Fruit fly (Drosophila melanogaster) whole organism, embryonic: Measurements from ENCODE around the gene mRpS2.
A peak's percentile ranks its signal among the peaks of the same experiment; 100 is the strongest.

Experiments
- Atf-2 ChIP-seq: fragments of 200-800 bp; sonication (Bioruptor generic); optimal IDR thresholded peaks from 2 replicates; lab custom pipeline; 2016; ENCODE audit warnings: missing biosample characterization, missing genetic modification characterization
- Bteb2 ChIP-seq: fragments of 200-800 bp; sonication (Bioruptor generic); optimal IDR thresholded peaks from 2 replicates; lab custom pipeline; 2016; ENCODE audit warnings: missing biosample characterization, missing genetic modification characterization
- CG11723 ChIP-seq: fragments of 200-800 bp; sonication (Bioruptor generic); optimal IDR thresholded peaks from 2 replicates; lab custom pipeline; 2017; ENCODE audit warnings: missing biosample characterization, mild to moderate bottlenecking, missing genetic modification characterization
- CG12155 ChIP-seq: fragments of 200-800 bp; sonication (Bioruptor generic); optimal IDR thresholded peaks from 3 replicates; lab custom pipeline; 2016; ENCODE audit warnings: missing biosample characterization, missing genetic modification characterization
- CG12769 ChIP-seq: fragments of 200-800 bp; sonication (Bioruptor generic); optimal IDR thresholded peaks from 2 replicates; lab custom pipeline; 2019; ENCODE audit warnings: missing biosample characterization, mild to moderate bottlenecking, missing genetic modification characterization, moderate library complexity
- CG15269 ChIP-seq: fragments of 200-800 bp; sonication (Bioruptor generic); optimal IDR thresholded peaks from 2 replicates; lab custom pipeline; 2018; ENCODE audit warnings: missing biosample characterization, mild to moderate bottlenecking, missing genetic modification characterization, moderate library complexity
- CG17912 ChIP-seq: fragments of 200-800 bp; sonication (Bioruptor generic); optimal IDR thresholded peaks from 2 replicates; lab custom pipeline; 2018; ENCODE audit warnings: missing biosample characterization, mild to moderate bottlenecking, missing genetic modification characterization
- CG1792 ChIP-seq: fragments of 200-800 bp; sonication (Bioruptor generic); optimal IDR thresholded peaks from 2 replicates; lab custom pipeline; 2016; ENCODE audit warnings: missing biosample characterization, missing genetic modification characterization
- CG1832 ChIP-seq: fragments of 200-800 bp; sonication (Bioruptor generic); optimal IDR thresholded peaks from 2 replicates; lab custom pipeline; 2017; ENCODE audit warnings: missing biosample characterization, mild to moderate bottlenecking, missing genetic modification characterization, inconsistent platforms
- CG2116 ChIP-seq: fragments of 200-800 bp; sonication (Bioruptor generic); optimal IDR thresholded peaks from 3 replicates; lab custom pipeline; 2018; ENCODE audit warnings: missing biosample characterization, mild to moderate bottlenecking, missing genetic modification characterization
- CG32772 ChIP-seq: fragments of 200-800 bp; sonication (Bioruptor generic); IDR thresholded peaks from 2 replicates; pipeline ENCODE4 v1.3.6; 2022; ENCODE audit warnings: missing biosample characterization, missing genetic modification characterization
- CG3726 ChIP-seq: fragments of 200-800 bp; sonication (Bioruptor generic); IDR thresholded peaks from 3 replicates; pipeline ENCODE4, ENCODE4 v1.3.6; 2022; ENCODE audit warnings: missing biosample characterization, missing genetic modification characterization
- CG6272 ChIP-seq: fragments of 200-800 bp; sonication (Bioruptor generic); IDR thresholded peaks from 2 replicates; pipeline ENCODE4 v1.3.6; 2022; ENCODE audit warnings: missing biosample characterization, missing genetic modification characterization
- CG6689 ChIP-seq: fragments of 200-800 bp; sonication (Bioruptor generic); IDR thresholded peaks from 2 replicates; pipeline ENCODE4 v1.3.6; 2022; ENCODE audit warnings: missing biosample characterization, missing genetic modification characterization
- CG6791 ChIP-seq: fragments of 200-800 bp; sonication (Bioruptor generic); IDR thresholded peaks from 3 replicates; pipeline ENCODE4 v1.3.6; 2022; ENCODE audit warnings: missing biosample characterization, missing genetic modification characterization; ENCODE audit not compliant: partially characterized antibody
- CG7987 ChIP-seq: fragments of 200-800 bp; sonication (Bioruptor generic); optimal IDR thresholded peaks from 2 replicates; lab custom pipeline; 2018; ENCODE audit warnings: missing biosample characterization, mild to moderate bottlenecking, missing genetic modification characterization, moderate library complexity
- CG8388 ChIP-seq: fragments of 200-800 bp; sonication (Bioruptor generic); optimal IDR thresholded peaks from 2 replicates; lab custom pipeline; 2019; ENCODE audit warnings: missing biosample characterization, mild to moderate bottlenecking, missing genetic modification characterization, moderate library complexity
- CG8944 ChIP-seq: fragments of 200-800 bp; sonication (Bioruptor generic); optimal IDR thresholded peaks from 3 replicates; lab custom pipeline; 2016; ENCODE audit warnings: missing biosample characterization, missing genetic modification characterization
- CG9609 ChIP-seq: fragments of 200-800 bp; sonication (Bioruptor generic); optimal IDR thresholded peaks from 3 replicates; lab custom pipeline; 2016; ENCODE audit warnings: missing biosample characterization, missing genetic modification characterization
- CG9797 ChIP-seq: fragments of 200-800 bp; sonication (Bioruptor generic); optimal IDR thresholded peaks from 3 replicates; lab custom pipeline; 2018; ENCODE audit warnings: missing biosample characterization, mild to moderate bottlenecking, missing genetic modification characterization
- D19B ChIP-seq: fragments of 200-800 bp; sonication (Bioruptor generic); optimal IDR thresholded peaks from 2 replicates; lab custom pipeline; 2017; ENCODE audit warnings: missing biosample characterization, mild to moderate bottlenecking, missing genetic modification characterization
- Deaf1 ChIP-seq: fragments of 200-800 bp; optimal IDR thresholded peaks from 3 replicates; lab custom pipeline; 2019; ENCODE audit warnings: missing biosample characterization, mild to moderate bottlenecking, missing genetic modification characterization, moderate library complexity
- Doc2 ChIP-seq: fragments of 200-800 bp; sonication (Bioruptor generic); IDR thresholded peaks from 2 replicates; pipeline ENCODE4 v1.3.6; 2022; ENCODE audit warnings: missing biosample characterization, missing genetic modification characterization
- Doc3 ChIP-seq: fragments of 200-800 bp; sonication (Bioruptor generic); IDR thresholded peaks from 3 replicates; pipeline ENCODE4 v1.3.6; 2022; ENCODE audit warnings: missing biosample characterization, missing genetic modification characterization; ENCODE audit not compliant: partially characterized antibody
- Dp ChIP-seq: fragments of 200-800 bp; sonication (Bioruptor generic); optimal IDR thresholded peaks from 2 replicates; lab custom pipeline; 2018; ENCODE audit warnings: missing biosample characterization, mild to moderate bottlenecking, missing genetic modification characterization, moderate library complexity
- NC2α ChIP-seq: fragments of 200-800 bp; sonication (Bioruptor generic); optimal IDR thresholded peaks from 2 replicates; lab custom pipeline; 2016; ENCODE audit warnings: missing biosample characterization, missing genetic modification characterization
- Nf-YA ChIP-seq: fragments of 200-800 bp; sonication (Bioruptor generic); IDR thresholded peaks from 2 replicates; pipeline ENCODE4 v1.3.6; 2022; ENCODE audit warnings: missing biosample characterization, missing genetic modification characterization
- PHDP ChIP-seq: fragments of 200-800 bp; sonication (Bioruptor generic); optimal IDR thresholded peaks from 3 replicates; lab custom pipeline; 2018; ENCODE audit warnings: missing biosample characterization, mild to moderate bottlenecking, missing genetic modification characterization, moderate library complexity
- Scr ChIP-seq: fragments of 200-800 bp; sonication (Bioruptor generic); IDR thresholded peaks from 2 replicates; pipeline ENCODE4 v1.3.6; 2022; ENCODE audit warnings: missing biosample characterization, missing genetic modification characterization; ENCODE audit not compliant: partially characterized antibody
- ara ChIP-seq: fragments of 200-800 bp; sonication (Bioruptor generic); IDR thresholded peaks from 2 replicates; pipeline ENCODE4 v1.3.6; 2022; ENCODE audit warnings: missing biosample characterization, missing genetic modification characterization
- bowl ChIP-seq: fragments of 200-800 bp; sonication (Bioruptor generic); IDR thresholded peaks from 2 replicates; pipeline ENCODE4 v1.3.6; 2022; ENCODE audit warnings: missing biosample characterization, missing genetic modification characterization
- cad ChIP-seq: fragments of >200 bp; optimal IDR thresholded peaks from 2 replicates; lab custom pipeline; 2017; ENCODE audit warnings: missing biosample characterization, missing genetic modification characterization
- crol ChIP-seq: fragments of 200-800 bp; sonication (Bioruptor generic); IDR thresholded peaks from 2 replicates; pipeline ENCODE4 v1.3.6; 2022; ENCODE audit warnings: missing biosample characterization, missing genetic modification characterization
- disco-r ChIP-seq: fragments of 200-800 bp; sonication (Bioruptor generic); optimal IDR thresholded peaks from 2 replicates; lab custom pipeline; 2016; ENCODE audit warnings: missing biosample characterization, missing genetic modification characterization
- dpn ChIP-seq, 2 experiments: fragments of 200-800 bp; sonication (Bioruptor generic); optimal IDR thresholded peaks; 3 replicates each; lab custom pipeline; 2016; ENCODE audit warnings: missing biosample characterization in 2 of 2, missing genetic modification characterization in 2 of 2
- emc ChIP-seq: fragments of 200-800 bp; sonication (Bioruptor generic); optimal IDR thresholded peaks from 2 replicates; lab custom pipeline; 2016; ENCODE audit warnings: missing biosample characterization, missing genetic modification characterization
- gem ChIP-seq: fragments of 200-800 bp; sonication (Bioruptor generic); optimal IDR thresholded peaks from 2 replicates; lab custom pipeline; 2019; ENCODE audit warnings: missing biosample characterization, mild to moderate bottlenecking, missing genetic modification characterization, moderate library complexity
- grau ChIP-seq: fragments of 200-800 bp; optimal IDR thresholded peaks from 3 replicates; lab custom pipeline; 2019; ENCODE audit warnings: missing biosample characterization, mild to moderate bottlenecking, missing genetic modification characterization, moderate library complexity
- gt ChIP-seq: fragments of 200-800 bp; sonication (Bioruptor generic); IDR thresholded peaks from 2 replicates; pipeline ENCODE4 v1.3.6; 2022; ENCODE audit warnings: missing biosample characterization, missing genetic modification characterization
- hbn ChIP-seq: fragments of 200-800 bp; sonication (Bioruptor generic); IDR thresholded peaks from 2 replicates; pipeline ENCODE4 v1.3.6; 2022; ENCODE audit warnings: missing biosample characterization, missing genetic modification characterization; ENCODE audit not compliant: partially characterized antibody
- hkb ChIP-seq, 2 experiments: fragments of 200-800 bp in 1 of 2; fragments of >200 bp in 1 of 2; sonication (Bioruptor generic) in 1 of 2; IDR thresholded peaks in 1 of 2; optimal IDR thresholded peaks in 1 of 2; 2 replicates each; pipeline versions ENCODE4 v1.3.6 to Lab custom; 2017 to 2022; ENCODE audit warnings: missing biosample characterization in 1 of 2, missing genetic modification characterization in 1 of 2
- jigr1 ChIP-seq: fragments of 200-800 bp; sonication (Bioruptor generic); IDR thresholded peaks from 3 replicates; pipeline ENCODE4 v1.3.6; 2022; ENCODE audit warnings: missing biosample characterization, missing genetic modification characterization
- kah ChIP-seq: fragments of 200-800 bp; sonication (Bioruptor generic); optimal IDR thresholded peaks from 2 replicates; lab custom pipeline; 2018; ENCODE audit warnings: missing biosample characterization, mild to moderate bottlenecking, missing genetic modification characterization
- kni ChIP-seq: fragments of 200-800 bp; sonication (Bioruptor generic); optimal IDR thresholded peaks from 3 replicates; lab custom pipeline; 2017; ENCODE audit warnings: mild to moderate bottlenecking, missing biosample characterization, missing genetic modification reagents, missing genetic modification characterization
- nau ChIP-seq: fragments of 200-800 bp; sonication (Bioruptor generic); optimal IDR thresholded peaks from 3 replicates; lab custom pipeline; 2017; ENCODE audit warnings: missing biosample characterization, mild to moderate bottlenecking, missing genetic modification characterization, missing genetic modification reagents
- peb ChIP-seq: fragments of 200-800 bp; sonication (Bioruptor generic); IDR thresholded peaks from 2 replicates; pipeline ENCODE4 v1.3.6; 2022; ENCODE audit warnings: missing biosample characterization, missing genetic modification characterization
- ro ChIP-seq: fragments of 200-800 bp; sonication (Bioruptor generic); IDR thresholded peaks from 2 replicates; pipeline ENCODE4 v1.3.6; 2022; ENCODE audit warnings: missing biosample characterization, missing genetic modification characterization
- run ChIP-seq: fragments of 200-800 bp; sonication (Bioruptor generic); optimal IDR thresholded peaks from 3 replicates; lab custom pipeline; 2018; ENCODE audit warnings: missing biosample characterization, mild to moderate bottlenecking, missing genetic modification characterization
- sens-2 ChIP-seq: fragments of 200-800 bp; sonication (Bioruptor generic); IDR thresholded peaks from 2 replicates; pipeline ENCODE4 v1.3.6; 2022; ENCODE audit warnings: missing biosample characterization, missing genetic modification characterization
- sim ChIP-seq: fragments of 200-800 bp; sonication (Bioruptor generic); IDR thresholded peaks from 2 replicates; pipeline ENCODE4 v1.3.6; 2022; ENCODE audit warnings: missing biosample characterization, missing genetic modification characterization

The mRpS2 gene

dm6 chr2L:4847191-4847853 lies 2.9 kb downstream of the mRpS2 start, which contains the start of the genes mxt and CG11927 (continued):
- TF ChIP-seq hbn (GFP tag; lab: Robert Waterston, UW) (peak; percentile 87), CG8388 (GFP tag; lab: Kevin White, UChicago) (peak; percentile 3), CG9609 (GFP tag; lab: Kevin White, UChicago) (peak; percentile 23), Dp (GFP tag; lab: Kevin White, UChicago) (peak; percentile 33), Atf-2 (GFP tag; lab: Kevin White, UChicago) (no peak), ro (GFP tag; lab: Robert Waterston, UW) (no peak), Scr (GFP tag; lab: Robert Waterston, UW) (peak; percentile 92), crol (no peak), CG17912 (no peak), PHDP (tag; lab: Kevin White, UChicago) (no peak), bowl (GFP tag; lab: Robert Waterston, UW) (no peak), CG15269 (no peak), CG11723 (no peak), nau (GFP tag; lab: Kevin White, UChicago) (no peak), Doc2 (GFP tag; lab: Robert Waterston, UW) (no peak), kni (GFP tag; lab: Kevin White, UChicago) (no peak), Deaf1 (tag; lab: Kevin White, UChicago) (no peak), hkb (optimal IDR thresholded peaks at IDR 0.05; lab: Kevin White, UChicago) (no peak), hkb (GFP tag; IDR thresholded peaks at IDR 0.05; lab: Robert Waterston, UW) (no peak), CG32772 (GFP tag; lab: Robert Waterston, UW) (0 out of 2 replicates have a peak, but pooled peaks have one; percentile 26), CG6791 (GFP tag; lab: Robert Waterston, UW) (peak; percentile 82), CG3726 (GFP tag; lab: Robert Waterston, UW) (no peak), jigr1 (no peak), CG1792 (GFP tag; lab: Kevin White, UChicago) (peak; percentile 15), grau (tag; lab: Kevin White, UChicago) (peak; percentile 47), sim (GFP tag; lab: Robert Waterston, UW) (no peak), emc (GFP tag; lab: Kevin White, UChicago) (no peak), disco-r (GFP tag; lab: Kevin White, UChicago) (no peak), CG7987 (GFP tag; lab: Kevin White, UChicago) (no peak), CG1832 (GFP tag; lab: Kevin White, UChicago) (no peak), CG12155 (GFP tag; lab: Kevin White, UChicago) (peak; percentile 71), CG2116 (GFP tag; lab: Kevin White, UChicago) (peak; percentile 53), Nf-YA (GFP tag; lab: Robert Waterston, UW) (no peak), NC2α (GFP tag; lab: Kevin White, UChicago) (no peak), kah (GFP tag; lab: Kevin White, UChicago) (no peak), gt (GFP tag; lab: Robert Waterston, UW) (no peak), Bteb2 (GFP tag; lab: Kevin White, UChicago) (no peak), ara (GFP tag; lab: Robert Waterston, UW) (0 out of 2 replicates have a peak, but pooled peaks have one; percentile 37), sens-2 (0 out of 2 replicates have a peak, but pooled peaks have one; percentile 7), cad (no peak), run (tag; lab: Kevin White, UChicago) (no peak), CG9797 (GFP tag; lab: Kevin White, UChicago) (no peak), CG8944 (GFP tag; lab: Kevin White, UChicago) (peak; percentile 8), CG6689 (GFP tag; lab: Robert Waterston, UW) (0 out of 2 replicates have a peak, but pooled peaks have one; percentile 28), D19B (GFP tag; lab: Kevin White, UChicago) (no peak), Doc3 (GFP tag; lab: Robert Waterston, UW) (peak; percentile 90), dpn (GFP tag; optimal IDR thresholded peaks at IDR 0.05; lab: Kevin White, UChicago) (peak; percentile 58 to 60), gem (tag; lab: Kevin White, UChicago) (no peak), CG6272 (GFP tag; lab: Robert Waterston, UW) (peak; percentile 55; the same call in 1 of the 2 replicates), CG12769 (tag; lab: Kevin White, UChicago) (no peak), peb (GFP tag; lab: Robert Waterston, UW) (no peak)
